Worm (Caenorhabditis elegans) whole organism, L3 larva: ENCODE results near the gene F32D8.13.

Experiments
- nhr-11 ChIP-seq: fragments of 150-350 bp; optimal IDR thresholded peaks from 2 replicates; lab custom pipeline; 2014; ENCODE audit warnings: missing biosample characterization, missing genetic modification characterization
- unc-62 ChIP-seq: fragments of 150-350 bp; sonication (generic microtip); optimal IDR thresholded peaks from 4 replicates; lab custom pipeline; 2014; ENCODE audit warnings: missing biosample characterization, missing genetic modification reagents, missing genetic modification characterization

DNA sequence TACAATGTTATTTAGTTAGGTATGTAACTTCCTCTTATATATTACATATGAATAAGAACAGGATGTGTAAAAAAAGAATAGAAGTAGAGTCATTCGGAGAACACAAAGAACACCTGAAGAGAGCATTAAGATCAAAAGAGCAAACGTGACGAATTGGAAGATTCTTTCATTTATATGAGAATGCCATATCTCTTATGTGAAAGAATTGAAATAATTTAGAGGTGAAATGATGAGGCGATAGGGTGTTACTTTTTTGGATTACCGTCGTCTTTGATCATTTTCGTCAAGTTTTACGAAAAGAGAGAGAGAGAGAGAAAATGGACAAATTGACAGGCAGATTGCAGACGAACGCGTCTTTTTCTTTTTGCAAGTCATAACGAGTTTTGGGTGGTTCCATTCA lies 19.8 kb downstream of the F32D8.13 start:
- no peak for TF ChIP-seq unc-62 (GFP tag; lab: Kevin White, UChicago)
- no peak for TF ChIP-seq nhr-11
